Worm (Caenorhabditis elegans) whole organism, early embryonic: Measurements from ENCODE around the gene cyn-10.

Source experiments
- B0310.2 ChIP-seq: sonication (generic microtip); optimal IDR thresholded peaks from 2 replicates; lab custom pipeline; 2016; ENCODE audit warnings: mild to moderate bottlenecking, missing genetic modification characterization, missing compliant biosample characterization
- ama-1 ChIP-seq: fragments of 150-350 bp; optimal IDR thresholded peaks from 2 replicates; lab custom pipeline; 2014
- hnd-1 ChIP-seq: sonication (generic microtip); optimal IDR thresholded peaks from 2 replicates; lab custom pipeline; 2016; ENCODE audit warnings: missing genetic modification characterization, missing compliant biosample characterization
- scrt-1 ChIP-seq: fragments of 200-800 bp; sonication (Bioruptor generic); IDR thresholded peaks from 2 replicates; pipeline ENCODE4 v1.3.6; 2022; ENCODE audit warnings: missing genetic modification characterization, missing compliant biosample characterization

DNA sequence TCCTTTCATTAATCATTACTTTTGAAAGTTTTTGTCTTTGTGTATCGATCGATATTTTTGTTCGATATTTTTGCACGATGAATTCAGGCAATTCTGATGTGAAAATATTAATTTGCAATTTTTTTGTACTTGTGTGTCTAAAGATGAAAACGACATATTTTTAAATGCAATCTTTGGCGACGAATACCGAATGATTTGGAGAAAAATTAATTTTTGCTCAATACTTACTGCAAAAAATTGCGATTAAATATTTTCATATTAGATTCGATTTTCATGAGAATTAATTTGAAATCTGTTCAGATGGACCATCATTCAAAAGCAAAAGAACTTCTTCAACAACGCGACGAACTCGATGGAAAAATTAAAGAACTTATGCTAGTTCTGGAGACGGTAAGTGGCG, 11.4 kb downstream of the cyn-10 start, which contains the start of gene psmd-9:
- TF ChIP-seq scrt-1 (GFP tag; lab: Robert Waterston, UW) = no peak
- TF ChIP-seq B0310.2 (tag; lab: Kevin White, UChicago) = no peak
- TF ChIP-seq hnd-1 (tag; lab: Kevin White, UChicago) = no peak
- TF ChIP-seq ama-1 (lab: Kevin White, UChicago) = no peak
